Fruit fly (Drosophila melanogaster) whole organism, embryonic: ENCODE measurements around the gene rols.
A peak's percentile ranks its signal among the peaks of the same experiment; 100 is the strongest.

Source experiments
- Antp ChIP-seq: fragments of 200-800 bp; sonication (Bioruptor generic); optimal IDR thresholded peaks from 3 replicates; lab custom pipeline; 2016; ENCODE audit warnings: missing biosample characterization, missing genetic modification characterization
- Awh ChIP-seq: fragments of 200-800 bp; sonication (Bioruptor generic); IDR thresholded peaks from 2 replicates; pipeline ENCODE4, ENCODE4 v1.3.6; 2022; ENCODE audit warnings: missing biosample characterization, missing genetic modification characterization
- CG10267 ChIP-seq: fragments of 200-800 bp; sonication (Bioruptor generic); optimal IDR thresholded peaks from 2 replicates; lab custom pipeline; 2018; ENCODE audit warnings: missing biosample characterization, mild to moderate bottlenecking, missing genetic modification characterization, moderate library complexity
- CG12769 ChIP-seq: fragments of 200-800 bp; sonication (Bioruptor generic); optimal IDR thresholded peaks from 2 replicates; lab custom pipeline; 2019; ENCODE audit warnings: missing biosample characterization, mild to moderate bottlenecking, missing genetic modification characterization, moderate library complexity
- CG14050 ChIP-seq: fragments of 200-800 bp; sonication (Bioruptor generic); IDR thresholded peaks from 3 replicates; pipeline ENCODE4 v1.3.6; 2022; ENCODE audit warnings: missing biosample characterization, missing genetic modification characterization
- CG14667 ChIP-seq: fragments of 200-800 bp; sonication (Bioruptor generic); IDR thresholded peaks from 2 replicates; pipeline ENCODE4 v1.3.6; 2022; ENCODE audit warnings: missing biosample characterization, missing genetic modification characterization
- CG14965 ChIP-seq: fragments of 200-800 bp; sonication (Bioruptor generic); optimal IDR thresholded peaks from 2 replicates; lab custom pipeline; 2016; ENCODE audit warnings: missing biosample characterization, missing genetic modification characterization, borderline replicate concordance
- CG15601 ChIP-seq: fragments of 200-800 bp; sonication (Bioruptor generic); optimal IDR thresholded peaks from 3 replicates; lab custom pipeline; 2019; ENCODE audit warnings: missing biosample characterization, mild to moderate bottlenecking, missing genetic modification characterization, moderate library complexity
- CG17361 ChIP-seq: fragments of 200-800 bp; sonication (Bioruptor generic); IDR thresholded peaks from 3 replicates; pipeline ENCODE4 v1.3.6; 2022; ENCODE audit warnings: missing biosample characterization, missing genetic modification characterization
- CG31224 ChIP-seq: fragments of 200-800 bp; sonication (Bioruptor generic); IDR thresholded peaks from 2 replicates; pipeline ENCODE4 v1.3.6; 2022; ENCODE audit warnings: missing biosample characterization, missing genetic modification characterization
- CG5245 ChIP-seq: fragments of 200-800 bp; sonication (Bioruptor generic); optimal IDR thresholded peaks from 3 replicates; lab custom pipeline; 2016; ENCODE audit warnings: missing biosample characterization, missing genetic modification characterization
- CG7745 ChIP-seq: fragments of 200-800 bp; sonication (Bioruptor generic); optimal IDR thresholded peaks from 2 replicates; lab custom pipeline; 2018; ENCODE audit warnings: missing biosample characterization, mild to moderate bottlenecking, missing genetic modification characterization, moderate library complexity
- CG8290 ChIP-seq, 3 experiments: fragments of 200-800 bp; sonication (Bioruptor generic); optimal IDR thresholded peaks; 2 replicates each; lab custom pipeline; 2016 to 2019; ENCODE audit warnings: missing biosample characterization in 3 of 3, missing genetic modification characterization in 3 of 3, mild to moderate bottlenecking in 2 of 3, moderate library complexity in 1 of 3
- CG8478 ChIP-seq: fragments of >200 bp; optimal IDR thresholded peaks from 2 replicates; lab custom pipeline; 2018
- CTCF ChIP-seq: fragments of 200-800 bp; sonication (Bioruptor generic); optimal IDR thresholded peaks from 2 replicates; lab custom pipeline; 2017; ENCODE audit warnings: missing biosample characterization, mild to moderate bottlenecking, missing genetic modification characterization, moderate library complexity
- D ChIP-seq, 2 experiments: fragments of 200-800 bp in 1 of 2; fragments of >200 bp in 1 of 2; sonication (Bioruptor generic) in 1 of 2; optimal IDR thresholded peaks; 2 replicates in 1 of 2; 3 replicates in 1 of 2; lab custom pipeline; 2017; ENCODE audit warnings: mild to moderate bottlenecking in 1 of 2, missing biosample characterization in 1 of 2, missing genetic modification characterization in 1 of 2, missing genetic modification reagents in 1 of 2
- Dp ChIP-seq: fragments of 200-800 bp; sonication (Bioruptor generic); optimal IDR thresholded peaks from 2 replicates; lab custom pipeline; 2018; ENCODE audit warnings: missing biosample characterization, mild to moderate bottlenecking, missing genetic modification characterization, moderate library complexity
- Drgx ChIP-seq: fragments of 200-800 bp; sonication (Bioruptor generic); IDR thresholded peaks from 2 replicates; pipeline ENCODE4 v1.3.6; 2022; ENCODE audit warnings: missing biosample characterization, missing genetic modification characterization
- Eip74EF ChIP-seq, 2 experiments: fragments of 200-800 bp in 1 of 2; fragments of >200 bp in 1 of 2; sonication (Bioruptor generic) in 1 of 2; optimal IDR thresholded peaks; 2 replicates each; lab custom pipeline; 2017 to 2019; ENCODE audit warnings: missing biosample characterization in 2 of 2, missing genetic modification characterization in 2 of 2, mild to moderate bottlenecking in 1 of 2, moderate library complexity in 1 of 2
- Ets65A ChIP-seq: fragments of 200-800 bp; sonication (Bioruptor generic); peaks from one replicate; lab custom pipeline; 2016; ENCODE audit warnings: missing biosample characterization, missing genetic modification characterization
- HHEX ChIP-seq: fragments of 200-800 bp; sonication (Bioruptor generic); optimal IDR thresholded peaks from 3 replicates; lab custom pipeline; 2017; ENCODE audit warnings: missing biosample characterization, mild to moderate bottlenecking, missing genetic modification characterization, missing genetic modification reagents
- Hey ChIP-seq: fragments of 200-800 bp; sonication (Bioruptor generic); optimal IDR thresholded peaks from 3 replicates; lab custom pipeline; 2018; ENCODE audit warnings: missing biosample characterization, mild to moderate bottlenecking, missing genetic modification characterization
- Med ChIP-seq: fragments of 200-800 bp; sonication (Bioruptor generic); peaks from one replicate; lab custom pipeline; 2016; ENCODE audit warnings: missing biosample characterization, missing genetic modification characterization, mild to moderate bottlenecking, inconsistent platforms, moderate library complexity
- Ptx1 ChIP-seq: fragments of 200-800 bp; sonication (Bioruptor generic); IDR thresholded peaks from 2 replicates; pipeline ENCODE4 v1.3.6; 2022; ENCODE audit warnings: missing biosample characterization, missing genetic modification characterization
- Spps ChIP-seq: fragments of 200-800 bp; sonication (Bioruptor generic); optimal IDR thresholded peaks from 2 replicates; lab custom pipeline; 2018; ENCODE audit warnings: missing biosample characterization, mild to moderate bottlenecking, missing genetic modification characterization
- Vsx1 ChIP-seq: fragments of 200-800 bp; sonication (Bioruptor generic); optimal IDR thresholded peaks from 2 replicates; lab custom pipeline; 2017; ENCODE audit warnings: missing biosample characterization, mild to moderate bottlenecking, missing genetic modification characterization, missing genetic modification reagents
- ash1 ChIP-seq: fragments of 200-800 bp; sonication (Bioruptor generic); optimal IDR thresholded peaks from 2 replicates; lab custom pipeline; 2018; ENCODE audit warnings: missing biosample characterization, mild to moderate bottlenecking, missing genetic modification characterization
- fd102C ChIP-seq: fragments of 200-800 bp; sonication (Bioruptor generic); optimal IDR thresholded peaks from 2 replicates; lab custom pipeline; 2018; ENCODE audit warnings: missing biosample characterization, mild to moderate bottlenecking, missing genetic modification characterization, moderate library complexity
- gce ChIP-seq: fragments of 200-800 bp; sonication (Bioruptor generic); IDR thresholded peaks from 3 replicates; pipeline ENCODE4 v1.3.6; 2022; ENCODE audit warnings: missing biosample characterization, missing genetic modification characterization
- gem ChIP-seq: fragments of 200-800 bp; sonication (Bioruptor generic); optimal IDR thresholded peaks from 2 replicates; lab custom pipeline; 2019; ENCODE audit warnings: missing biosample characterization, mild to moderate bottlenecking, missing genetic modification characterization, moderate library complexity
- grau ChIP-seq: fragments of 200-800 bp; optimal IDR thresholded peaks from 3 replicates; lab custom pipeline; 2019; ENCODE audit warnings: missing biosample characterization, mild to moderate bottlenecking, missing genetic modification characterization, moderate library complexity
- ham ChIP-seq: fragments of 200-800 bp; sonication (Bioruptor generic); IDR thresholded peaks from 2 replicates; pipeline ENCODE4 v1.3.6; 2022; ENCODE audit warnings: missing biosample characterization, missing genetic modification characterization
- hkb ChIP-seq, 2 experiments: fragments of 200-800 bp in 1 of 2; fragments of >200 bp in 1 of 2; sonication (Bioruptor generic) in 1 of 2; IDR thresholded peaks in 1 of 2; optimal IDR thresholded peaks in 1 of 2; 2 replicates each; pipeline versions ENCODE4 v1.3.6 to Lab custom; 2017 to 2022; ENCODE audit warnings: missing biosample characterization in 1 of 2, missing genetic modification characterization in 1 of 2
- hth ChIP-seq: fragments of >200 bp; optimal IDR thresholded peaks from 2 replicates; lab custom pipeline; 2017; ENCODE audit warnings: inconsistent platforms
- ken ChIP-seq: fragments of 200-800 bp; sonication (Bioruptor generic); IDR thresholded peaks from 3 replicates; pipeline ENCODE4 v1.3.6; 2022; ENCODE audit warnings: missing biosample characterization, missing genetic modification characterization
- lov ChIP-seq, 2 experiments: fragments of 200-800 bp in 1 of 2; fragments of >200 bp in 1 of 2; sonication (Bioruptor generic) in 1 of 2; IDR thresholded peaks in 1 of 2; optimal IDR thresholded peaks in 1 of 2; 2 replicates in 1 of 2; 3 replicates in 1 of 2; pipeline versions ENCODE4 v1.3.6 to Lab custom; 2017 to 2022; ENCODE audit warnings: missing biosample characterization in 1 of 2, missing genetic modification characterization in 1 of 2
- phol ChIP-seq: fragments of 200-800 bp; sonication (Bioruptor generic); optimal IDR thresholded peaks from 3 replicates; lab custom pipeline; 2018; ENCODE audit warnings: missing biosample characterization, mild to moderate bottlenecking, missing genetic modification characterization, moderate library complexity
- ro ChIP-seq: fragments of 200-800 bp; sonication (Bioruptor generic); IDR thresholded peaks from 2 replicates; pipeline ENCODE4 v1.3.6; 2022; ENCODE audit warnings: missing biosample characterization, missing genetic modification characterization
- salm ChIP-seq: fragments of 200-800 bp; sonication (Bioruptor generic); optimal IDR thresholded peaks from 2 replicates; lab custom pipeline; 2018; ENCODE audit warnings: missing biosample characterization, mild to moderate bottlenecking, missing genetic modification characterization
- scrt ChIP-seq: fragments of 200-800 bp; sonication (Bioruptor generic); optimal IDR thresholded peaks from 2 replicates; lab custom pipeline; 2018; ENCODE audit warnings: missing biosample characterization, mild to moderate bottlenecking, missing genetic modification characterization, moderate library complexity
- sens ChIP-seq: fragments of 200-800 bp; sonication (Bioruptor generic); peaks from one replicate; lab custom pipeline; 2016; ENCODE audit warnings: missing biosample characterization, missing genetic modification characterization
- wdn ChIP-seq: fragments of 200-800 bp; sonication (Bioruptor generic); IDR thresholded peaks from 2 replicates; pipeline ENCODE4 v1.3.6; 2022; ENCODE audit warnings: missing biosample characterization, missing genetic modification characterization
- zen2 ChIP-seq: fragments of 200-800 bp; sonication (Bioruptor generic); IDR thresholded peaks from 3 replicates; pipeline ENCODE4 v1.3.6; 2022; ENCODE audit warnings: missing biosample characterization, missing genetic modification characterization; ENCODE audit not compliant: partially characterized antibody

The rols gene

dm6 chr3L:12114188-12114587 lies 49.5 kb upstream of the rols start (continued):
- TF ChIP-seq phol (tag; lab: Kevin White, UChicago): peak; percentile 25
- TF ChIP-seq Ptx1 (GFP tag; lab: Robert Waterston, UW): 0 out of 2 replicates have a peak, but pooled peaks have one; percentile 25
- no peak for TF ChIP-seq CG17361 (GFP tag; lab: Robert Waterston, UW)
- peak; percentile 25 for TF ChIP-seq CG10267

dm6 chr3L:12113589-12113988 lies 48.9 kb upstream of the rols start:
- TF ChIP-seq scrt (GFP tag; lab: Kevin White, UChicago) (no peak), CG14050 (no peak), hth (lab: Kevin White, UChicago) (no peak), Hey (tag; lab: Kevin White, UChicago) (no peak), Spps (tag; lab: Kevin White, UChicago) (no peak), CG7745 (tag; lab: Kevin White, UChicago) (no peak), CG8478 (lab: Kevin White, UChicago) (no peak), CTCF (GFP tag; lab: Kevin White, UChicago) (no peak), CG8290 (GFP tag; optimal IDR thresholded peaks at IDR 0.05; lab: Kevin White, UChicago) (no peak), CG8290 (tag; optimal IDR thresholded peaks at IDR 0.05; lab: Kevin White, UChicago) (no peak), salm (tag; lab: Kevin White, UChicago) (no peak), CG14667 (GFP tag; lab: Robert Waterston, UW) (no peak), grau (tag; lab: Kevin White, UChicago) (no peak), ro (no peak), ash1 (GFP tag; lab: Kevin White, UChicago) (no peak), ken (GFP tag; lab: Robert Waterston, UW) (no peak), hkb (optimal IDR thresholded peaks at IDR 0.05; lab: Kevin White, UChicago) (no peak), hkb (GFP tag; IDR thresholded peaks at IDR 0.05; lab: Robert Waterston, UW) (no peak)

dm6 chr3L:12112967-12113366 lies 48.3 kb upstream of the rols start:
- TF ChIP-seq Drgx (GFP tag; lab: Robert Waterston, UW) (0 out of 2 replicates have a peak, but pooled peaks have one; percentile 35), sens (GFP tag; lab: Kevin White, UChicago) (peak; percentile 22), lov (optimal IDR thresholded peaks at IDR 0.05; lab: Kevin White, UChicago) (no peak), lov (GFP tag; IDR thresholded peaks at IDR 0.05; lab: Robert Waterston, UW) (0 out of 3 replicates have a peak, but pooled peaks have one; percentile 8), CG12769 (tag; lab: Kevin White, UChicago) (no peak), grau (tag; lab: Kevin White, UChicago) (no peak), Awh (GFP tag; lab: Robert Waterston, UW) (no peak), Ets65A (peak; percentile 40), Med (GFP tag; lab: Kevin White, UChicago) (peak; percentile 14)

- no peak for TF ChIP-seq CG31224 (GFP tag; lab: Robert Waterston, UW)
- TF ChIP-seq gce (GFP tag; lab: Robert Waterston, UW): peak; percentile 69; the same call in 2 of the 3 replicates
- peak; percentile 94 for TF ChIP-seq gem
- TF ChIP-seq ham: no peak
- peak; percentile 73 for TF ChIP-seq HHEX (GFP tag; lab: Kevin White, UChicago)
- no peak for TF ChIP-seq Antp (GFP tag; lab: Kevin White, UChicago)
- no peak; the same call in 1 of the 2 replicates for TF ChIP-seq wdn
- TF ChIP-seq CTCF (GFP tag; lab: Kevin White, UChicago): no peak
- no peak for TF ChIP-seq D (optimal IDR thresholded peaks at IDR 0.05; lab: Kevin White, UChicago)
- peak; percentile 79 for TF ChIP-seq D (GFP tag; optimal IDR thresholded peaks at IDR 0.05; lab: Kevin White, UChicago)
- peak in 1 of 2 experiments; percentile 82 for TF ChIP-seq Eip74EF (GFP tag; optimal IDR thresholded peaks at IDR 0.05; lab: Kevin White, UChicago)
- peak; percentile 95 for TF ChIP-seq CG15601 (tag; lab: Kevin White, UChicago)
- no peak for TF ChIP-seq zen2 (GFP tag; lab: Robert Waterston, UW)
- TF ChIP-seq CG5245 (GFP tag; lab: Kevin White, UChicago): peak; percentile 54
- no peak for TF ChIP-seq ash1 (GFP tag; lab: Kevin White, UChicago)
- TF ChIP-seq CG14965 (GFP tag; lab: Kevin White, UChicago): no peak
- no peak for TF ChIP-seq fd102C (GFP tag; lab: Kevin White, UChicago)
- TF ChIP-seq Vsx1: peak; percentile 69
- TF ChIP-seq Dp (GFP tag; lab: Kevin White, UChicago): no peak
These were observed 46.7 kb upstream of the rols start for dm6 chr3L:12111081-12111958.
